Worm (Caenorhabditis elegans) whole organism, L4 larva: ENCODE results near the gene hpo-10.

Experiments
- D1046.2 ChIP-seq: fragments of 200-800 bp; sonication (Bioruptor generic); IDR thresholded peaks from 2 replicates; pipeline ENCODE4 v1.3.6; 2022; ENCODE audit warnings: missing genetic modification characterization, missing compliant biosample characterization
- F49E8.2 ChIP-seq: sonication (generic microtip); optimal IDR thresholded peaks from 2 replicates; lab custom pipeline; 2016; ENCODE audit warnings: missing compliant biosample characterization, mild to moderate bottlenecking, missing genetic modification characterization, borderline replicate concordance
- T20F7.1 ChIP-seq: fragments of 200-800 bp; sonication (Bioruptor generic); optimal IDR thresholded peaks from 2 replicates; lab custom pipeline; 2018; ENCODE audit warnings: mild to moderate bottlenecking, missing genetic modification characterization, missing compliant biosample characterization
- T26A8.4 ChIP-seq: fragments of 200-800 bp; sonication (Bioruptor generic); IDR thresholded peaks from 2 replicates; pipeline ENCODE4 v1.3.6; 2022; ENCODE audit warnings: missing genetic modification characterization, missing compliant biosample characterization
- Y105C5A.15 ChIP-seq: fragments of 200-800 bp; sonication (Bioruptor generic); IDR thresholded peaks from 2 replicates; pipeline ENCODE4 v1.3.6; 2022; ENCODE audit warnings: missing genetic modification characterization, missing compliant biosample characterization
- Y48G9A.11 ChIP-seq: fragments of 200-800 bp; sonication (Bioruptor generic); IDR thresholded peaks from 2 replicates; pipeline ENCODE4 v1.3.6; 2022; ENCODE audit warnings: missing genetic modification reagents, missing genetic modification characterization, missing compliant biosample characterization
- Y5F2A.4 ChIP-seq: fragments of 200-800 bp; sonication (Bioruptor generic); optimal IDR thresholded peaks from 2 replicates; lab custom pipeline; 2018; ENCODE audit warnings: mild to moderate bottlenecking, missing genetic modification characterization, missing compliant biosample characterization
- aha-1 ChIP-seq: fragments of 150-350 bp; peaks from one replicate; lab custom pipeline; 2014; ENCODE audit warnings: missing biosample characterization, missing genetic modification characterization
- ama-1 ChIP-seq: fragments of 150-350 bp; optimal IDR thresholded peaks from 2 replicates; lab custom pipeline; 2014; ENCODE audit warnings: inconsistent platforms, mixed read lengths
- ceh-20 ChIP-seq: fragments of 200-800 bp; sonication (Bioruptor generic); IDR thresholded peaks from 2 replicates; pipeline ENCODE4 v1.3.6; 2022; ENCODE audit warnings: missing genetic modification reagents, missing genetic modification characterization, missing compliant biosample characterization
- ceh-32 ChIP-seq: sonication (generic microtip); optimal IDR thresholded peaks from 2 replicates; lab custom pipeline; 2016; ENCODE audit warnings: mild to moderate bottlenecking, missing genetic modification characterization, missing compliant biosample characterization; ENCODE audit not compliant: poor library complexity
- ceh-82 ChIP-seq: sonication (generic microtip); optimal IDR thresholded peaks from 2 replicates; lab custom pipeline; 2017; ENCODE audit warnings: missing biosample characterization, missing genetic modification characterization
- daf-12 ChIP-seq: fragments of 150-350 bp; optimal IDR thresholded peaks from 2 replicates; lab custom pipeline; 2014; ENCODE audit warnings: missing biosample characterization, missing genetic modification reagents, missing genetic modification characterization
- daf-16 ChIP-seq, 3 experiments: sonication (generic microtip); optimal IDR thresholded peaks; 2 replicates each; lab custom pipeline; 2016 to 2017; ENCODE audit warnings: missing genetic modification characterization in 3 of 3, missing genetic modification reagents in 3 of 3, mild to moderate bottlenecking in 2 of 3, missing compliant biosample characterization in 2 of 3, missing biosample characterization in 1 of 3, moderate library complexity in 1 of 3
- daf-19 ChIP-seq: fragments of 200-800 bp; sonication (Bioruptor generic); conservative IDR thresholded peaks from 2 replicates; pipeline ENCODE4 v1.3.6; 2022; ENCODE audit warnings: missing genetic modification characterization, missing compliant biosample characterization
- daf-8 ChIP-seq: fragments of 200-800 bp; sonication (Bioruptor generic); IDR thresholded peaks from 2 replicates; pipeline ENCODE4 v1.3.6; 2022; ENCODE audit warnings: missing genetic modification characterization, missing compliant biosample characterization
- dmd-6 ChIP-seq: fragments of 200-800 bp; sonication (Bioruptor generic); IDR thresholded peaks from 2 replicates; pipeline ENCODE4 v1.3.6; 2022; ENCODE audit warnings: missing genetic modification reagents, missing genetic modification characterization, missing compliant biosample characterization
- dve-1 ChIP-seq: sonication (generic microtip); optimal IDR thresholded peaks from 2 replicates; lab custom pipeline; 2017; ENCODE audit warnings: antibody characterized with exemption, mild to moderate bottlenecking, missing genetic modification characterization, missing compliant biosample characterization; ENCODE audit not compliant: insufficient read depth
- gei-8 ChIP-seq: fragments of 200-800 bp; sonication (Bioruptor generic); optimal IDR thresholded peaks from 2 replicates; lab custom pipeline; 2018; ENCODE audit warnings: mild to moderate bottlenecking, missing genetic modification characterization, missing compliant biosample characterization
- hlh-11 ChIP-seq: fragments of 200-800 bp; sonication (Bioruptor generic); optimal IDR thresholded peaks from 2 replicates; lab custom pipeline; 2018; ENCODE audit warnings: mild to moderate bottlenecking, missing genetic modification characterization, missing compliant biosample characterization
- hlh-30 ChIP-seq: sonication (generic microtip); optimal IDR thresholded peaks from 2 replicates; lab custom pipeline; 2017; ENCODE audit warnings: antibody characterized with exemption, mild to moderate bottlenecking, missing genetic modification characterization, missing compliant biosample characterization; ENCODE audit not compliant: insufficient read depth
- lin-13 ChIP-seq: fragments of 150-350 bp; optimal IDR thresholded peaks from 2 replicates; lab custom pipeline; 2014; ENCODE audit warnings: missing biosample characterization, missing genetic modification reagents, missing genetic modification characterization
- lin-38 ChIP-seq: fragments of 200-800 bp; sonication (Bioruptor generic); IDR thresholded peaks from 2 replicates; pipeline ENCODE4 v1.3.6; 2022; ENCODE audit warnings: missing genetic modification reagents, missing genetic modification characterization, missing compliant biosample characterization
- lsy-2 ChIP-seq, 2 experiments: fragments of 150-350 bp in 1 of 2; sonication (generic microtip) in 1 of 2; optimal IDR thresholded peaks; 2 replicates each; lab custom pipeline; 2014 to 2017; ENCODE audit warnings: missing biosample characterization in 2 of 2, missing genetic modification characterization in 2 of 2
- madf-5 ChIP-seq, 2 experiments: fragments of 200-800 bp; sonication (Bioruptor generic); IDR thresholded peaks; 2 replicates each; pipeline ENCODE4 v1.3.6; 2022; ENCODE audit warnings: missing compliant biosample characterization in 2 of 2, missing genetic modification characterization in 2 of 2
- mep-1 ChIP-seq: fragments of 150-350 bp; sonication (generic microtip); optimal IDR thresholded peaks from 3 replicates; lab custom pipeline; 2014; ENCODE audit warnings: missing biosample characterization, missing genetic modification characterization
- mes-2 ChIP-seq: sonication (generic microtip); optimal IDR thresholded peaks from 2 replicates; lab custom pipeline; 2016; ENCODE audit warnings: missing genotype, mild to moderate bottlenecking, missing genetic modification characterization, missing compliant biosample characterization; ENCODE audit not compliant: poor library complexity, severe bottlenecking
- mxl-3 ChIP-seq: fragments of 200-800 bp; sonication (Bioruptor generic); optimal IDR thresholded peaks from 2 replicates; lab custom pipeline; 2018; ENCODE audit warnings: mild to moderate bottlenecking, missing genetic modification characterization, missing compliant biosample characterization
- nhr-10 ChIP-seq: fragments of 150-350 bp; optimal IDR thresholded peaks from 2 replicates; lab custom pipeline; 2014; ENCODE audit warnings: missing biosample characterization, missing genetic modification characterization
- nhr-102 ChIP-seq: sonication (generic microtip); optimal IDR thresholded peaks from 2 replicates; lab custom pipeline; 2016; ENCODE audit warnings: mild to moderate bottlenecking, missing genetic modification characterization, moderate library complexity, missing compliant biosample characterization
- nhr-111 ChIP-seq: fragments of 200-800 bp; sonication (Bioruptor generic); optimal IDR thresholded peaks from 2 replicates; lab custom pipeline; 2018; ENCODE audit warnings: mild to moderate bottlenecking, missing genetic modification characterization, missing compliant biosample characterization
- nhr-237 ChIP-seq: sonication (generic microtip); optimal IDR thresholded peaks from 2 replicates; lab custom pipeline; 2017; ENCODE audit warnings: missing biosample characterization, missing genetic modification characterization
- nhr-42 ChIP-seq: fragments of 200-800 bp; sonication (Bioruptor generic); IDR thresholded peaks from 2 replicates; pipeline ENCODE4 v1.3.6; 2022; ENCODE audit warnings: missing genetic modification characterization, missing compliant biosample characterization
- nhr-48 ChIP-seq: sonication (generic microtip); optimal IDR thresholded peaks from 2 replicates; lab custom pipeline; 2016; ENCODE audit warnings: mild to moderate bottlenecking, missing genetic modification characterization, missing compliant biosample characterization
- nhr-77 ChIP-seq: fragments of 150-350 bp; optimal IDR thresholded peaks from 2 replicates; lab custom pipeline; 2014; ENCODE audit warnings: missing biosample characterization, missing genetic modification characterization
- pha-4 ChIP-seq, 2 experiments: fragments of 150-350 bp in 1 of 2; fragments of 200-800 bp in 1 of 2; sonication (Bioruptor generic) in 1 of 2; IDR thresholded peaks in 1 of 2; optimal IDR thresholded peaks in 1 of 2; 2 replicates each; pipeline versions ENCODE4 v1.3.6 to Lab custom; 2014 to 2022; ENCODE audit warnings: missing genetic modification characterization in 2 of 2, missing genetic modification reagents in 2 of 2, missing biosample characterization in 1 of 2, missing compliant biosample characterization in 1 of 2
- php-3 ChIP-seq: fragments of 200-800 bp; sonication (Bioruptor generic); IDR thresholded peaks from 2 replicates; pipeline ENCODE4 v1.3.6; 2022; ENCODE audit warnings: missing genetic modification reagents, missing genetic modification characterization, missing compliant biosample characterization
- saeg-2 ChIP-seq: fragments of 200-800 bp; sonication (Bioruptor generic); IDR thresholded peaks from 2 replicates; pipeline ENCODE4 v1.3.6; 2022; ENCODE audit warnings: missing genetic modification reagents, missing genetic modification characterization, missing compliant biosample characterization
- set-16 ChIP-seq: fragments of 200-800 bp; sonication (Bioruptor generic); IDR thresholded peaks from 2 replicates; pipeline ENCODE4 v1.3.6; 2022; ENCODE audit warnings: missing genetic modification reagents, missing genetic modification characterization, missing compliant biosample characterization
- snpc-1.2 ChIP-seq: fragments of 200-800 bp; sonication (Bioruptor generic); IDR thresholded peaks from 2 replicates; pipeline ENCODE4 v1.3.6; 2022; ENCODE audit warnings: missing genetic modification reagents, missing genetic modification characterization, missing compliant biosample characterization
- snpc-4 ChIP-seq: fragments of 150-350 bp; optimal IDR thresholded peaks from 2 replicates; lab custom pipeline; 2014; ENCODE audit warnings: missing biosample characterization, missing genetic modification characterization
- unc-130 ChIP-seq: sonication (generic microtip); optimal IDR thresholded peaks from 2 replicates; lab custom pipeline; 2016; ENCODE audit warnings: missing genetic modification reagents, missing genetic modification characterization, missing compliant biosample characterization
- unc-39 ChIP-seq: sonication (generic microtip); optimal IDR thresholded peaks from 2 replicates; lab custom pipeline; 2017; ENCODE audit warnings: missing biosample characterization, missing genetic modification characterization
- zag-1 ChIP-seq: fragments of 150-350 bp; optimal IDR thresholded peaks from 2 replicates; lab custom pipeline; 2014; ENCODE audit warnings: missing biosample characterization, missing genetic modification characterization
- zfp-3 ChIP-seq: fragments of 200-800 bp; sonication (Bioruptor generic); conservative IDR thresholded peaks from 2 replicates; pipeline ENCODE4 v1.3.6; 2022; ENCODE audit warnings: missing genetic modification reagents, missing genetic modification characterization, missing compliant biosample characterization
- zip-11 ChIP-seq: fragments of 200-800 bp; sonication (Bioruptor generic); IDR thresholded peaks from 2 replicates; pipeline ENCODE4 v1.3.6; 2022; ENCODE audit warnings: missing genetic modification characterization, missing compliant biosample characterization
- zip-2 ChIP-seq: fragments of 150-350 bp; optimal IDR thresholded peaks from 2 replicates; lab custom pipeline; 2014; ENCODE audit warnings: missing biosample characterization, missing genetic modification characterization

The hpo-10 gene

DNA sequence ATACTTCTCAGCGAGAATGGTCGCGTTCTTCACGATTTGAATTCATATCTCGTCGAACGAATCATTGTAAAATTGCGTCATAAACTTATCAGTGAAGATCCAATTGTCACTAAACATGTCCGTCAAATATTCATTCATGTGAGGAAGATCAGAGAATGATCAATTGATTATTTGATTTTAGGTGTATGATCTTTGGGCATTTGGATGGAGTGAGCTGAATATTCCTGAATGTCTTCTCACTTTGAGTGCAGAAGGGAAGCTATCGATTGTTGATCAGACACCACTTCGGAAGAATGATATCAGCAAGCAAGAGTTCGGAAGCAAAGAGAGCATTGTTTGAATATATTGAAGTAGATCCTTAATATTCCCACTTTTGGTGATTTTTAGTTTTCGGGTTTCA is 5.0 kb upstream of the hpo-10 start (continued):
- no peak for TF ChIP-seq zip-11 (GFP tag; lab: Robert Waterston, UW)
- peak; percentile 96 for TF ChIP-seq dve-1
- TF ChIP-seq snpc-1.2 (GFP tag; lab: Robert Waterston, UW), result no peak
- TF ChIP-seq lin-38 (GFP tag; lab: Robert Waterston, UW), result peak; percentile 40; the same call in 1 of the 2 replicates
- peak; percentile 42 for TF ChIP-seq mes-2
- TF ChIP-seq hlh-11 (tag; lab: Kevin White, UChicago), result peak; percentile 64
- peak; percentile 68 for TF ChIP-seq nhr-48 (tag; lab: Kevin White, UChicago)
- TF ChIP-seq nhr-10 (tag; lab: Kevin White, UChicago), result peak; percentile 64
- no peak for TF ChIP-seq ceh-82 (tag; lab: Kevin White, UChicago)
- TF ChIP-seq ama-1 (lab: Kevin White, UChicago), result peak; percentile 66
- peak; percentile 51 for TF ChIP-seq nhr-102 (tag; lab: Kevin White, UChicago)
- TF ChIP-seq Y5F2A.4 (GFP tag; lab: Kevin White, UChicago), result peak; percentile 37
- TF ChIP-seq gei-8, result peak; percentile 43
- peak; percentile 55 for TF ChIP-seq hlh-30 (tag; lab: Kevin White, UChicago)

- TF ChIP-seq lin-13 (GFP tag; lab: Kevin White, UChicago), result no peak
- no peak for TF ChIP-seq zag-1 (tag; lab: Kevin White, UChicago)
- peak; percentile 94 for TF ChIP-seq aha-1 (tag; lab: Kevin White, UChicago)
- TF ChIP-seq zfp-3, result no peak
- no peak for TF ChIP-seq dmd-6 (GFP tag; lab: Robert Waterston, UW)
- TF ChIP-seq daf-16 (GFP tag; optimal IDR thresholded peaks at IDR 0.05; lab: Kevin White, UChicago), result no peak
- no peak for TF ChIP-seq daf-16 (tag; optimal IDR thresholded peaks at IDR 0.05; lab: Kevin White, UChicago)
- no peak for TF ChIP-seq Y105C5A.15
- no peak for TF ChIP-seq ceh-82 (tag; lab: Kevin White, UChicago)
- TF ChIP-seq pha-4 (GFP tag; IDR thresholded peaks at IDR 0.05; lab: Robert Waterston, UW), result no peak
- TF ChIP-seq pha-4 (tag; optimal IDR thresholded peaks at IDR 0.05; lab: Kevin White, UChicago), result no peak
- TF ChIP-seq saeg-2 (GFP tag; lab: Robert Waterston, UW), result no peak
- TF ChIP-seq ceh-20 (GFP tag; lab: Robert Waterston, UW), result no peak
- no peak for TF ChIP-seq daf-8 (GFP tag; lab: Robert Waterston, UW)
- no peak for TF ChIP-seq hlh-11 (tag; lab: Kevin White, UChicago)
- no peak for TF ChIP-seq daf-12 (tag; lab: Kevin White, UChicago)
- no peak for TF ChIP-seq daf-19
- TF ChIP-seq Y5F2A.4 (GFP tag; lab: Kevin White, UChicago), result no peak
- TF ChIP-seq set-16, result peak; percentile 67
- TF ChIP-seq nhr-10 (tag; lab: Kevin White, UChicago), result no peak
- no peak for TF ChIP-seq madf-5 (GFP tag; IDR thresholded peaks at IDR 0.05; lab: Robert Waterston, UW)
- TF ChIP-seq nhr-42 (GFP tag; lab: Robert Waterston, UW), result 0 out of 2 replicates have a peak, but pooled peaks have one; percentile 5
- no peak for TF ChIP-seq zip-2 (tag; lab: Kevin White, UChicago)
- TF ChIP-seq nhr-237 (tag; lab: Kevin White, UChicago), result no peak
- no peak for TF ChIP-seq F49E8.2 (tag; lab: Kevin White, UChicago)
- TF ChIP-seq mxl-3 (GFP tag; lab: Kevin White, UChicago), result no peak
- TF ChIP-seq nhr-111, result no peak
- no peak for TF ChIP-seq ceh-32 (tag; lab: Kevin White, UChicago)
- no peak for TF ChIP-seq T26A8.4 (GFP tag; lab: Robert Waterston, UW)
- no peak for TF ChIP-seq lsy-2 (tag; optimal IDR thresholded peaks at IDR 0.05; lab: Kevin White, UChicago)
- no peak for TF ChIP-seq nhr-77
- peak; percentile 12 for TF ChIP-seq T20F7.1 (GFP tag; lab: Kevin White, UChicago)
- TF ChIP-seq Y48G9A.11, result no peak
- TF ChIP-seq unc-130 (GFP tag; lab: Kevin White, UChicago), result no peak
- TF ChIP-seq snpc-4, result no peak
- no peak for TF ChIP-seq mep-1 (tag; lab: Kevin White, UChicago)
- 0 out of 2 replicates have a peak, but pooled peaks have one; percentile 8 for TF ChIP-seq php-3 (GFP tag; lab: Robert Waterston, UW)
- no peak for TF ChIP-seq lin-38 (GFP tag; lab: Robert Waterston, UW)
- no peak for TF ChIP-seq unc-39
- TF ChIP-seq D1046.2 (GFP tag; lab: Robert Waterston, UW), result 0 out of 2 replicates have a peak, but pooled peaks have one; percentile 47
Observed at ce11 chrIII:5874664-5875417, 4.4 kb upstream of the hpo-10 start.
